Worm (Caenorhabditis elegans): ENCODE results near the gene madf-1.
A peak's percentile ranks its signal among the peaks of the same experiment; 100 is the strongest.

madf-1 gene

ce11 chrIV:829107-829506 lies 2.6 kb downstream of the madf-1 start:
- TF ChIP-seq ztf-23 (GFP tag; IDR thresholded peaks at IDR 0.05): no peak
- TF ChIP-seq ztf-29 (GFP tag; IDR thresholded peaks at IDR 0.05): no peak
- TF ChIP-seq flt-1 (GFP tag; IDR thresholded peaks at IDR 0.05): no peak
- no peak for TF ChIP-seq klf-2 (GFP tag; conservative IDR thresholded peaks at IDR 0.05)
- no peak for TF ChIP-seq cog-1 (tag; optimal IDR thresholded peaks at IDR 0.05)
- no peak for TF ChIP-seq tab-1 (GFP tag; IDR thresholded peaks at IDR 0.05)
- TF ChIP-seq ref-1 (GFP tag; conservative IDR thresholded peaks at IDR 0.05): no peak
- no peak for TF ChIP-seq med-1 (GFP tag; optimal IDR thresholded peaks at IDR 0.05; ENCODE audit: insufficient read depth)
- TF ChIP-seq T22C8.4 (GFP tag; IDR thresholded peaks at IDR 0.05): no peak

- TF ChIP-seq ztf-29 (GFP tag; IDR thresholded peaks at IDR 0.05) (peak; percentile 54; the same call in 1 of the 2 replicates), cog-1 (tag; optimal IDR thresholded peaks at IDR 0.05) (peak; percentile 67), T22C8.4 (GFP tag; IDR thresholded peaks at IDR 0.05) (no peak), med-1 (GFP tag; optimal IDR thresholded peaks at IDR 0.05; ENCODE audit: insufficient read depth) (no peak)
Observed at ce11 chrIV:828427-828826, 3.3 kb downstream of the madf-1 start.

- TF ChIP-seq med-1 (GFP tag; optimal IDR thresholded peaks at IDR 0.05; ENCODE audit: insufficient read depth) (no peak), flt-1 (GFP tag; IDR thresholded peaks at IDR 0.05) (no peak), ztf-23 (GFP tag; IDR thresholded peaks at IDR 0.05) (no peak), ref-1 (GFP tag; conservative IDR thresholded peaks at IDR 0.05) (no peak), tab-1 (GFP tag; IDR thresholded peaks at IDR 0.05) (no peak), klf-2 (GFP tag; conservative IDR thresholded peaks at IDR 0.05) (no peak)
Observed at ce11 chrIV:826145-826544, 5.6 kb downstream of the madf-1 start.

ce11 chrIV:824854-825253 lies 6.8 kb downstream of the madf-1 start, which contains the start of gene zipt-15:
zipt-15 (minus strand) TSS chrIV:824954.
- TF ChIP-seq cog-1 (tag; optimal IDR thresholded peaks at IDR 0.05): no peak
- TF ChIP-seq ztf-29 (GFP tag; IDR thresholded peaks at IDR 0.05): no peak
- TF ChIP-seq ztf-23 (GFP tag; IDR thresholded peaks at IDR 0.05): no peak
- no peak for TF ChIP-seq klf-2 (GFP tag; conservative IDR thresholded peaks at IDR 0.05)
- no peak for TF ChIP-seq flt-1 (GFP tag; IDR thresholded peaks at IDR 0.05)
- no peak for TF ChIP-seq med-1 (GFP tag; optimal IDR thresholded peaks at IDR 0.05; ENCODE audit: insufficient read depth)
- no peak for TF ChIP-seq ref-1 (GFP tag; conservative IDR thresholded peaks at IDR 0.05)
- TF ChIP-seq tab-1 (GFP tag; IDR thresholded peaks at IDR 0.05): no peak

ce11 chrIV:817879-818278 lies 13.8 kb downstream of the madf-1 start:
- TF ChIP-seq ztf-23 (GFP tag; IDR thresholded peaks at IDR 0.05) (no peak), klf-2 (GFP tag; conservative IDR thresholded peaks at IDR 0.05) (no peak), tab-1 (GFP tag; IDR thresholded peaks at IDR 0.05) (no peak), cog-1 (tag; optimal IDR thresholded peaks at IDR 0.05) (no peak), ztf-29 (GFP tag; IDR thresholded peaks at IDR 0.05) (no peak), flt-1 (GFP tag; IDR thresholded peaks at IDR 0.05) (no peak), ref-1 (GFP tag; conservative IDR thresholded peaks at IDR 0.05) (no peak), med-1 (GFP tag; optimal IDR thresholded peaks at IDR 0.05; ENCODE audit: insufficient read depth) (no peak), T22C8.4 (GFP tag; IDR thresholded peaks at IDR 0.05) (no peak)

ce11 chrIV:813341-813740 lies 18.4 kb downstream of the madf-1 start:
- TF ChIP-seq tab-1 (GFP tag; IDR thresholded peaks at IDR 0.05): 0 out of 2 replicates have a peak, but pooled peaks have one; percentile 65
- peak; percentile 59; the same call in 1 of the 2 replicates for TF ChIP-seq klf-2 (GFP tag; conservative IDR thresholded peaks at IDR 0.05)
- peak; percentile 71; the same call in 1 of the 2 replicates for TF ChIP-seq flt-1 (GFP tag; IDR thresholded peaks at IDR 0.05)
- TF ChIP-seq ztf-23 (GFP tag; IDR thresholded peaks at IDR 0.05): peak; percentile 74

- TF ChIP-seq ztf-29 (GFP tag; IDR thresholded peaks at IDR 0.05) (no peak), med-1 (GFP tag; optimal IDR thresholded peaks at IDR 0.05; ENCODE audit: insufficient read depth) (no peak), T22C8.4 (GFP tag; IDR thresholded peaks at IDR 0.05) (no peak), cog-1 (tag; optimal IDR thresholded peaks at IDR 0.05) (no peak), flt-1 (GFP tag; IDR thresholded peaks at IDR 0.05) (no peak), klf-2 (GFP tag; conservative IDR thresholded peaks at IDR 0.05) (no peak), tab-1 (GFP tag; IDR thresholded peaks at IDR 0.05) (no peak), ref-1 (GFP tag; conservative IDR thresholded peaks at IDR 0.05) (no peak), ztf-23 (GFP tag; IDR thresholded peaks at IDR 0.05) (no peak)
Observed at ce11 chrIV:807027-807516, 24.6 kb downstream of the madf-1 start, which contains the start of gene Y55F3BL.6. Y55F3BL.6 (minus strand) TSS chrIV:807077.

- TF ChIP-seq T22C8.4 (GFP tag; IDR thresholded peaks at IDR 0.05) (peak; percentile 59), med-1 (GFP tag; optimal IDR thresholded peaks at IDR 0.05; ENCODE audit: insufficient read depth) (no peak)
Observed at ce11 chrIV:805693-806092, 26.0 kb downstream of the madf-1 start.

ce11 chrIV:804802-805201 lies 26.9 kb downstream of the madf-1 start, which contains the start of gene Y55F3BL.4:
Y55F3BL.4 (plus strand) TSS chrIV:805102.
- TF ChIP-seq tab-1 (GFP tag; IDR thresholded peaks at IDR 0.05) (no peak), flt-1 (GFP tag; IDR thresholded peaks at IDR 0.05) (no peak), T22C8.4 (GFP tag; IDR thresholded peaks at IDR 0.05) (no peak), ztf-29 (GFP tag; IDR thresholded peaks at IDR 0.05) (no peak), med-1 (GFP tag; optimal IDR thresholded peaks at IDR 0.05; ENCODE audit: insufficient read depth) (no peak), ztf-23 (GFP tag; IDR thresholded peaks at IDR 0.05) (no peak), cog-1 (tag; optimal IDR thresholded peaks at IDR 0.05) (no peak), klf-2 (GFP tag; conservative IDR thresholded peaks at IDR 0.05) (no peak), ref-1 (GFP tag; conservative IDR thresholded peaks at IDR 0.05) (no peak)

- no peak for TF ChIP-seq cog-1 (tag; optimal IDR thresholded peaks at IDR 0.05)
- no peak for TF ChIP-seq tab-1 (GFP tag; IDR thresholded peaks at IDR 0.05)
- TF ChIP-seq med-1 (GFP tag; optimal IDR thresholded peaks at IDR 0.05; ENCODE audit: insufficient read depth): no peak
- no peak for TF ChIP-seq ref-1 (GFP tag; conservative IDR thresholded peaks at IDR 0.05)
- no peak for TF ChIP-seq flt-1 (GFP tag; IDR thresholded peaks at IDR 0.05)
Observed at ce11 chrIV:801162-801561, 30.5 kb downstream of the madf-1 start.
